Worm (Caenorhabditis elegans) whole organism, midembryonic: ENCODE results near the gene cpin-1.

Source experiments
- T22C8.4 ChIP-seq: fragments of 200-800 bp; sonication (Bioruptor generic); IDR thresholded peaks from 2 replicates; pipeline ENCODE4 v1.3.6; 2022; ENCODE audit warnings: missing genetic modification characterization, missing compliant biosample characterization
- cog-1 ChIP-seq: sonication (generic microtip); optimal IDR thresholded peaks from 2 replicates; lab custom pipeline; 2016; ENCODE audit warnings: missing genetic modification characterization, missing compliant biosample characterization
- klf-2 ChIP-seq: fragments of 200-800 bp; sonication (Bioruptor generic); conservative IDR thresholded peaks from 2 replicates; pipeline ENCODE4 v1.3.6; 2022; ENCODE audit warnings: missing genetic modification reagents, missing genetic modification characterization, missing compliant biosample characterization
- med-1 ChIP-seq: sonication (generic microtip); optimal IDR thresholded peaks from 2 replicates; lab custom pipeline; 2017; ENCODE audit warnings: missing genetic modification characterization, mild to moderate bottlenecking, missing compliant biosample characterization, antibody characterized with exemption, missing genetic modification reagents; ENCODE audit not compliant: insufficient read depth
- ref-1 ChIP-seq: fragments of 200-800 bp; sonication (Bioruptor generic); conservative IDR thresholded peaks from 2 replicates; pipeline ENCODE4 v1.3.6; 2022; ENCODE audit warnings: missing genetic modification reagents, missing genetic modification characterization, missing compliant biosample characterization
- ztf-23 ChIP-seq: fragments of 200-800 bp; sonication (Bioruptor generic); IDR thresholded peaks from 2 replicates; pipeline ENCODE4 v1.3.6; 2022; ENCODE audit warnings: missing genetic modification reagents, missing genetic modification characterization, missing compliant biosample characterization

ce11 chrIV:9457400-9457799 is 6.9 kb downstream of the cpin-1 start, which contains the start of gene cutl-17:
- TF ChIP-seq ztf-23 (GFP tag; lab: Robert Waterston, UW) (no peak), ref-1 (GFP tag; lab: Robert Waterston, UW) (no peak), T22C8.4 (GFP tag; lab: Robert Waterston, UW) (no peak), klf-2 (GFP tag; lab: Robert Waterston, UW) (no peak), med-1 (GFP tag; lab: Kevin White, UChicago) (no peak), cog-1 (tag; lab: Kevin White, UChicago) (no peak)
